Worm (Caenorhabditis elegans) whole organism, early embryonic: ENCODE measurements around the gene C45G9.15.
A peak's percentile ranks its signal among the peaks of the same experiment; 100 is the strongest.
"Not testable (repeated sequence)": the region's sequence is repeated elsewhere in the genome, so short reads cannot be mapped to it uniquely, and the experiment has no call there.

Experiments
- B0310.2 ChIP-seq: sonication (generic microtip); optimal IDR thresholded peaks from 2 replicates; lab custom pipeline; 2016; ENCODE audit warnings: mild to moderate bottlenecking, missing genetic modification characterization, missing compliant biosample characterization
- F13C5.2 ChIP-seq: sonication (generic microtip); optimal IDR thresholded peaks from 2 replicates; lab custom pipeline; 2017; ENCODE audit warnings: mild to moderate bottlenecking, missing genetic modification characterization, inconsistent platforms, missing compliant biosample characterization
- aly-1 ChIP-seq: sonication (generic microtip); optimal IDR thresholded peaks from 2 replicates; lab custom pipeline; 2016; ENCODE audit warnings: missing genetic modification characterization, missing compliant biosample characterization
- ama-1 ChIP-seq: fragments of 150-350 bp; optimal IDR thresholded peaks from 2 replicates; lab custom pipeline; 2014
- ceh-13 ChIP-seq: fragments of 200-800 bp; sonication (Bioruptor generic); optimal IDR thresholded peaks from 2 replicates; lab custom pipeline; 2018; ENCODE audit warnings: mild to moderate bottlenecking, missing genetic modification characterization, missing compliant biosample characterization
- ceh-36 ChIP-seq: sonication (generic microtip); optimal IDR thresholded peaks from 2 replicates; lab custom pipeline; 2016; ENCODE audit warnings: missing genetic modification characterization, inconsistent platforms, missing compliant biosample characterization
- ets-7 ChIP-seq: sonication (generic microtip); optimal IDR thresholded peaks from 2 replicates; lab custom pipeline; 2016; ENCODE audit warnings: missing genotype, missing genetic modification characterization, missing compliant biosample characterization
- flt-1 ChIP-seq: fragments of 200-800 bp; sonication (Bioruptor generic); IDR thresholded peaks from 2 replicates; pipeline ENCODE4 v1.3.6; 2022; ENCODE audit warnings: missing genetic modification characterization, missing compliant biosample characterization
- hmbx-1 ChIP-seq: sonication (generic microtip); optimal IDR thresholded peaks from 2 replicates; lab custom pipeline; 2016; ENCODE audit warnings: mild to moderate bottlenecking, missing genetic modification characterization, missing compliant biosample characterization
- hmg-4 ChIP-seq: fragments of 200-800 bp; sonication (Bioruptor generic); optimal IDR thresholded peaks from 2 replicates; lab custom pipeline; 2018; ENCODE audit warnings: mild to moderate bottlenecking, missing genetic modification characterization, missing compliant biosample characterization
- hnd-1 ChIP-seq: sonication (generic microtip); optimal IDR thresholded peaks from 2 replicates; lab custom pipeline; 2016; ENCODE audit warnings: missing genetic modification characterization, missing compliant biosample characterization
- pes-1 ChIP-seq: fragments of 200-800 bp; sonication (Bioruptor generic); IDR thresholded peaks from 2 replicates; pipeline ENCODE4 v1.3.6; 2022; ENCODE audit warnings: missing genetic modification reagents, missing genetic modification characterization, missing compliant biosample characterization
- scrt-1 ChIP-seq: fragments of 200-800 bp; sonication (Bioruptor generic); IDR thresholded peaks from 2 replicates; pipeline ENCODE4 v1.3.6; 2022; ENCODE audit warnings: missing genetic modification characterization, missing compliant biosample characterization
- sea-1 ChIP-seq: fragments of 200-800 bp; sonication (Bioruptor generic); conservative IDR thresholded peaks from 2 replicates; pipeline ENCODE4 v1.3.6; 2022; ENCODE audit warnings: missing genetic modification characterization, missing compliant biosample characterization
- tbx-11 ChIP-seq: fragments of 200-800 bp; sonication (Bioruptor generic); IDR thresholded peaks from 2 replicates; pipeline ENCODE4 v1.3.6; 2022; ENCODE audit warnings: missing genetic modification characterization, missing compliant biosample characterization
- tbx-37 ChIP-seq: fragments of 200-800 bp; sonication (Bioruptor generic); conservative IDR thresholded peaks from 2 replicates; pipeline ENCODE4 v1.3.6; 2022; ENCODE audit warnings: missing genetic modification reagents, missing genetic modification characterization, missing compliant biosample characterization
- tra-4 ChIP-seq: sonication (generic microtip); optimal IDR thresholded peaks from 2 replicates; lab custom pipeline; 2017; ENCODE audit warnings: missing genetic modification characterization, missing compliant biosample characterization

The C45G9.15 gene

DNA sequence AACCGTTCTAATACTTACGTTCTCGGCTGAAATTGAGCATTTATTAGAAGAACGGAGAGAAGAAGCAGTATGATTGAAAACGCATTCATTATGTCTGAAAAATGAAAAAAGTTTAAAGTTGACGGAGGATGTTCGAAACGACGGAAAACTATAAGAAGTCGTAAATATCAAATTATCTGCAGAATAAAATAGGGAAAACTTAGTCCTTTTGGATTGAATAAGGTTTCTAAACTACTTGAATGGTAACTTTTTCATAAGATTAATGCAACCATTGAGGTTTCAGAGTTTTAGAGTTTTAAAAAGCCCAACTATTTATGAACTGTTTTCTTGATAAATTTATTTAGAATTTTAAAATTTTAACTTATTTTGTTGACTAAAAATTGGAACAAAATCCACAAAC, 19.7 kb upstream of the C45G9.15 start, which contains the start of gene C45G9.12:
Gene C45G9.12, minus strand, starts transcription at position 101 of the 400 bp plus-strand sequence.
- TF ChIP-seq B0310.2 (tag; lab: Kevin White, UChicago) (no peak), tbx-11 (no peak), ceh-13 (no peak), ama-1 (lab: Kevin White, UChicago) (no peak), pes-1 (GFP tag; lab: Robert Waterston, UW) (no peak), ets-7 (no peak), sea-1 (GFP tag; lab: Robert Waterston, UW) (no peak), aly-1 (tag; lab: Kevin White, UChicago) (no peak), scrt-1 (no peak), tbx-37 (GFP tag; lab: Robert Waterston, UW) (no peak), flt-1 (no peak), tra-4 (tag; lab: Kevin White, UChicago) (no peak), ceh-36 (no peak), hmbx-1 (no peak), hmg-4 (GFP tag; lab: Kevin White, UChicago) (no peak), F13C5.2 (tag; lab: Kevin White, UChicago) (no peak), hnd-1 (tag; lab: Kevin White, UChicago) (no peak)

DNA sequence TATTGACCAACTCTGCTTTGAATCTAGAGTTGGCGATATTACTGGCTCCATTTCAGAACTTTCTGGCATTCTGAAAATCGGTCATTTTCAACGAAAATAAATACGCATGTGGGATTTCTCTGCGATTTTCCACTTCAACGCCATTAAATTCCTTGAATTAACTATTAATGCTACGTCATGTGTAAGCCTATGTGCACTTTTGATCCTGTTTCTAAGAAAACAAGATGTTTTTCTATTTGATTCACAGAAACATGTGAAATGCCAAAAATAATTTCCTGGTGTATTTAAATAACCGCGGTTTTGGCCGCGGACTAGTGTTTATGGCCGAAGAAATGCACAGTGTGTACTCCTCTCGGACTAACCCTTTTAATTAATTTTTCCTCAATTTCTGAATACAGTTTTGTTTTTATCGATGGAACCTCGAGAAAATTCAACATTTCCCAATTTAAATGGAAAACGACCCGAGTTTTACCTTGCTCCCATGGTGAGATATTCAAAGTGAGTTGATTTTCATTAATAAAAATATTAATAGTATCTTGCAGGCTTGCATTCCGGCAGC, 16.9 kb upstream of the C45G9.15 start, which contains the start of the genes C45G9.11 and C45G9.2:
Gene C45G9.11, minus strand, starts transcription at position 51 of the 559 bp plus-strand sequence.
Gene C45G9.2, plus strand, starts transcription at position 392 of the 559 bp plus-strand sequence.
- TF ChIP-seq ama-1 (lab: Kevin White, UChicago) (no peak), hmbx-1 (no peak), hmg-4 (GFP tag; lab: Kevin White, UChicago) (no peak), ets-7 (no peak), scrt-1 (no peak), B0310.2 (tag; lab: Kevin White, UChicago) (no peak), tbx-11 (no peak), hnd-1 (tag; lab: Kevin White, UChicago) (no peak), tbx-37 (GFP tag; lab: Robert Waterston, UW) (peak; percentile 82; the same call in 1 of the 2 replicates), pes-1 (GFP tag; lab: Robert Waterston, UW) (no peak), ceh-13 (no peak), flt-1 (0 out of 2 replicates have a peak, but pooled peaks have one; percentile 21), tra-4 (tag; lab: Kevin White, UChicago) (no peak), ceh-36 (no peak), F13C5.2 (tag; lab: Kevin White, UChicago) (peak; percentile 59), aly-1 (tag; lab: Kevin White, UChicago) (no peak), sea-1 (GFP tag; lab: Robert Waterston, UW) (no peak)

DNA sequence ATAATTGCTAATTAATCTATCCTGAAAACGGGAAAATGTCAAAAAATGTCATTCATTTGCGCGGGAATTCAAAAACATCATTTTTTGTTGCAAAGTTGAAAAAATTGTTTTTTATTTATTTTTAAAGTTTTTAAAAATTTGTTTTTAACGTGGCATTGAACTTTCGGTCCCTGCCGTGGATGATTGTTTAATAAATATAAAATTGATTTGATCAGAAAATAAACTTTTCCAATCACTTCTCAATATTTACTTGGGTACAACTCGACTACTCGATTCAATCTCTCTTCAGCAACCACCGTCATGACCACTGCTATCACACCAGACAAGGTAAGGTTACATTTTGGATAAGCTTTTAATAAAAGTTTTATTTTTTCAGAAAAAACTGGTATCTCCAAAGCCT, 10.6 kb upstream of the C45G9.15 start, which contains the start of gene C45G9.4:
Gene C45G9.4, plus strand, starts transcription at position 301 of the 400 bp plus-strand sequence.
- TF ChIP-seq ama-1 (lab: Kevin White, UChicago); B0310.2 (tag; lab: Kevin White, UChicago); scrt-1: not testable (repeated sequence)

DNA sequence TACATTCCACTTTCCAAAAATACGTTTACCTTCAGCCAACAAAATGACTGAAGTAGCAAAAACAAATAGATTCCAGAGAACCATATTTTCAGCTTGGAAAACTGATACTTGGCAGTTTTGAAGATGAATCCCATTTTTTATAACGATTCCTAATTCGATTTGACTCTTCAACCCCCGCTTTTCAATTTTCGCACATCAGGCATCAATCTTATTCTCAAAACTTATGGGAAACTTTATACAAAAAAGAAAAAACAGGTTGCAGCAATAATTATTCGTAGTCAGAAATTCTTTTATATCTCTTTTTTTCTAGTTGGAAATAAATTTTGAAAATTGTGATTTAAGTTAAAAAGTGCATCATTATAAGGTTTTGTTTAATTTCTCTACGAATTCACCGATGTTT, 9.9 kb upstream of the C45G9.15 start, which contains the start of gene C45G9.10:
Gene C45G9.10, minus strand, starts transcription at position 101 of the 400 bp plus-strand sequence.
- TF ChIP-seq hnd-1 (tag; lab: Kevin White, UChicago) (no peak), pes-1 (GFP tag; lab: Robert Waterston, UW) (no peak), scrt-1 (no peak), hmbx-1 (no peak), ceh-36 (no peak), aly-1 (tag; lab: Kevin White, UChicago) (no peak), sea-1 (GFP tag; lab: Robert Waterston, UW) (no peak), ceh-13 (no peak), tra-4 (tag; lab: Kevin White, UChicago) (no peak), B0310.2 (tag; lab: Kevin White, UChicago) (no peak), F13C5.2 (tag; lab: Kevin White, UChicago) (no peak), flt-1 (no peak), tbx-11 (no peak), hmg-4 (GFP tag; lab: Kevin White, UChicago) (no peak)

DNA sequence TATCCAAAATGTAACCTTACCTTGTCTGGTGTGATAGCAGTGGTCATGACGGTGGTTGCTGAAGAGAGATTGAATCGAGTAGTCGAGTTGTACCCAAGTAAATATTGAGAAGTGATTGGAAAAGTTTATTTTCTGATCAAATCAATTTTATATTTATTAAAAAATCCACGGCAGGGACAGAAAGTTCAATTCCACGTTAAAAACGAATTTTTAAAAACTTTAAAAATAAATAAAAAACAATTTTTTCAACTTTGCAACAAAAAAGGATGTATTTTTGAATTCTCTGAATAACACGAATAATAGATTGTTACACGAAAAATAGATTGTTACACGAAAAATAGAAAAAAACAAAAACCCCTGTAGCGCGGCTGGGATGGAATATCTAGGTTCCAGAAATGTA, 3.9 kb upstream of the C45G9.15 start, which contains the start of gene C45G9.9:
Gene C45G9.9, minus strand, starts transcription at position 101 of the 400 bp plus-strand sequence.
- TF ChIP-seq tra-4 (tag; lab: Kevin White, UChicago); ama-1 (lab: Kevin White, UChicago); ceh-36: not testable (repeated sequence)

DNA sequence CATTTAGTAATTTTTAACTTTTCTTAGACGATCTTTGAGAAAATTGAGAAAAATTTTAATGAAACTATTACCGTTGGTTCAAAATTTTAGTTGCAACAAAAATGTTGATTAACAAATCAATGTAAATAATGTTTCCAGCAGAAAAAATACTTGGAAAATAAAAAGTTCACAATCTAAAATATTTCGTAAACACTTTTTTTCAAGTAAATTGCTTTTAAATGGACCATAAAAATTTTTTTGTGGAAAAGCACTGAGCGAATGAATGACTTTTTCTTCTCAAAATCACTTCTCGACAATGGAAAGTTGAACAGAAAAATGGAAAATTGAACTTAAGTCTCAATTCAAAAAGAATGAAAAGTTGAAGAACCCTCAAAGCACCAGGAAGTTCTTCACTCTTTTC, 1.7 kb upstream of the C45G9.15 start, which contains the start of gene C45G9.8:
Gene C45G9.8, minus strand, starts transcription at position 101 of the 400 bp plus-strand sequence.
- TF ChIP-seq hmg-4 (GFP tag; lab: Kevin White, UChicago), result no peak
- no peak for TF ChIP-seq B0310.2 (tag; lab: Kevin White, UChicago)
- no peak for TF ChIP-seq flt-1
- TF ChIP-seq ceh-36, result no peak
- TF ChIP-seq scrt-1, result no peak
- TF ChIP-seq ama-1 (lab: Kevin White, UChicago), result no peak
- TF ChIP-seq tbx-37 (GFP tag; lab: Robert Waterston, UW), result no peak
- no peak for TF ChIP-seq aly-1 (tag; lab: Kevin White, UChicago)
- no peak for TF ChIP-seq F13C5.2 (tag; lab: Kevin White, UChicago)

DNA sequence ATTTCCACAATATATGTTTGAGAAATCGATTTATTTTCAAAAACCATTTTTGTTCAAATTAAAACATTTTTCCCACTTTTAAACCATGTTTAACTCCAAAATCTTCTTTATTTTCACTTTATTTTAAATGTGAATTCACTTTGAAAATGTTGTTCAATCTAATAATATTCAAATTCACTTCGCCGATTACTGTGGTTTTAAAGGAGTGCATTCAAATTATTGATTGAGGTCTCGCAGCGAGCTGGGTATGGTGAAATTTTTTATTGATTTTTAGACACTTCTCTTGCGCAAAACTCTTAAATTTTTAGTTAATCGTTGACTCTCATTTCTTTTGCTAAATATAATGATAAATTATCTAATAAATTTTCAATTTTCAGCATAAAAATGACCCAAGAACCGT, 4.1 kb downstream of the C45G9.15 start, which contains the start of gene C45G9.5:
Gene C45G9.5, plus strand, starts transcription at position 378 of the 400 bp plus-strand sequence.
- no peak for TF ChIP-seq tbx-37 (GFP tag; lab: Robert Waterston, UW)
- no peak for TF ChIP-seq B0310.2 (tag; lab: Kevin White, UChicago)
- TF ChIP-seq pes-1 (GFP tag; lab: Robert Waterston, UW), result no peak
- no peak for TF ChIP-seq ama-1 (lab: Kevin White, UChicago)
- no peak for TF ChIP-seq scrt-1
- no peak for TF ChIP-seq hmbx-1
- no peak for TF ChIP-seq tbx-11
- no peak for TF ChIP-seq ets-7
- no peak for TF ChIP-seq F13C5.2 (tag; lab: Kevin White, UChicago)
- no peak for TF ChIP-seq flt-1
- TF ChIP-seq tra-4 (tag; lab: Kevin White, UChicago), result no peak
- TF ChIP-seq aly-1 (tag; lab: Kevin White, UChicago), result no peak
